Worm (Caenorhabditis elegans) whole organism, young adult: ENCODE data around the gene F44E7.7.

Source experiments
- B0019.2 ChIP-seq: fragments of 200-800 bp; sonication (Bioruptor generic); conservative IDR thresholded peaks from 2 replicates; pipeline ENCODE4 v1.3.6; 2022; ENCODE audit warnings: missing genetic modification reagents, missing genetic modification characterization, missing compliant biosample characterization
- C06A6.2 ChIP-seq: fragments of 200-800 bp; sonication (Bioruptor generic); conservative IDR thresholded peaks from 2 replicates; pipeline ENCODE4 v1.3.6; 2022; ENCODE audit warnings: missing genetic modification characterization, missing compliant biosample characterization
- F37B4.10 ChIP-seq: fragments of 200-800 bp; sonication (Bioruptor generic); IDR thresholded peaks from 2 replicates; pipeline ENCODE4 v1.3.6; 2022; ENCODE audit warnings: missing genetic modification characterization, missing compliant biosample characterization
- F57A8.1 ChIP-seq: fragments of 200-800 bp; sonication (Bioruptor generic); optimal IDR thresholded peaks from 2 replicates; lab custom pipeline; 2018; ENCODE audit warnings: mild to moderate bottlenecking, missing genetic modification characterization, moderate library complexity, missing compliant biosample characterization
- Y79H2A.3 ChIP-seq: fragments of 200-800 bp; sonication (Bioruptor generic); conservative IDR thresholded peaks from 2 replicates; pipeline ENCODE4 v1.3.6; 2022; ENCODE audit warnings: missing genetic modification reagents, missing genetic modification characterization, missing compliant biosample characterization
- ama-1 ChIP-seq, 3 experiments: fragments of 150-350 bp in 1 of 3; sonication (generic microtip) in 2 of 3; optimal IDR thresholded peaks; 2 replicates each; lab custom pipeline; 2014 to 2018; ENCODE audit warnings: missing biosample characterization in 2 of 3, missing genetic modification characterization in 2 of 3, missing genetic modification reagents in 2 of 3
- bed-1 ChIP-seq: fragments of 200-800 bp; sonication (Bioruptor generic); IDR thresholded peaks from 2 replicates; pipeline ENCODE4 v1.3.6; 2022; ENCODE audit warnings: missing genetic modification reagents, missing genetic modification characterization, missing compliant biosample characterization
- chd-7 ChIP-seq: sonication (generic microtip); optimal IDR thresholded peaks from 2 replicates; lab custom pipeline; 2016; ENCODE audit warnings: mild to moderate bottlenecking, missing genetic modification characterization, moderate library complexity, missing compliant biosample characterization
- hlh-12 ChIP-seq: sonication (generic microtip); optimal IDR thresholded peaks from 2 replicates; lab custom pipeline; 2016; ENCODE audit warnings: missing genetic modification characterization, missing compliant biosample characterization
- tbp1 ChIP-seq: fragments of 200-800 bp; sonication (Bioruptor generic); optimal IDR thresholded peaks from 2 replicates; lab custom pipeline; 2018; ENCODE audit warnings: mild to moderate bottlenecking, missing genetic modification characterization, missing compliant biosample characterization
- unc-62 ChIP-seq: fragments of 150-350 bp; optimal IDR thresholded peaks from 2 replicates; lab custom pipeline; 2014; ENCODE audit warnings: missing biosample characterization, missing genetic modification reagents, missing genetic modification characterization
- zim-3 ChIP-seq: sonication (generic microtip); optimal IDR thresholded peaks from 2 replicates; lab custom pipeline; 2017; ENCODE audit warnings: mild to moderate bottlenecking, missing genetic modification characterization, moderate library complexity, missing compliant biosample characterization
- ztf-25 ChIP-seq: fragments of 200-800 bp; sonication (Bioruptor generic); IDR thresholded peaks from 2 replicates; pipeline ENCODE4 v1.3.6; 2022; ENCODE audit warnings: missing genetic modification reagents, missing genetic modification characterization, missing compliant biosample characterization

DNA sequence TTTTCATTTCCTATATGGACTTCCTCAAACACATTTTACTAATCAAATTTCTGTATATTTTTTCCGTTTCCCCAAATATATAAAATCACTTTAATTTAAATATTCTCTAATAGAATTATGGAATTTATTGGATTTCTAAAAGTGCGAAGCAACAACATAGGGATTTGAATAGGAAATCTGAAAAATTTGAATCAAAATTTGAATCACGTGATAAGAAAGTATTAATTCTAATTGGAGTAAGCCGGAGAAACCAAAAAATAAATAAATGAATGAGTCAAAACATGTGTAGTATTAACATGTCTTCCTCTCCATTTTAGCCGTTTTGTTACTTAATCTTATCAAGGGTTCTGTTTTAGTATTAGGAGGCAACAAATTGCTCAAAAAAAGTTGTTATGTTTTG is 44.0 kb downstream of the F44E7.7 start:
- TF ChIP-seq chd-7 (no peak), zim-3 (tag; lab: Kevin White, UChicago) (no peak), ztf-25 (GFP tag; lab: Robert Waterston, UW) (no peak), F37B4.10 (GFP tag; lab: Robert Waterston, UW) (no peak), B0019.2 (GFP tag; lab: Robert Waterston, UW) (no peak), ama-1 (optimal IDR thresholded peaks at IDR 0.05; lab: Kevin White, UChicago) (no peak), ama-1 (GFP tag; optimal IDR thresholded peaks at IDR 0.05; lab: Kevin White, UChicago) (no peak), tbp1 (GFP tag; lab: Kevin White, UChicago) (no peak), bed-1 (GFP tag; lab: Robert Waterston, UW) (no peak), C06A6.2 (GFP tag; lab: Robert Waterston, UW) (no peak), F57A8.1 (GFP tag; lab: Kevin White, UChicago) (no peak), Y79H2A.3 (GFP tag; lab: Robert Waterston, UW) (no peak), hlh-12 (tag; lab: Kevin White, UChicago) (no peak), unc-62 (no peak)
